Worm (Caenorhabditis elegans) whole organism, young adult: ENCODE data around the gene klo-2.

Experiments
- B0035.1 ChIP-seq: sonication (generic microtip); optimal IDR thresholded peaks from 2 replicates; lab custom pipeline; 2016; ENCODE audit warnings: missing genetic modification characterization, mild to moderate bottlenecking, missing compliant biosample characterization, missing genotype, missing genetic modification reagents
- C17E4.6 ChIP-seq: fragments of 200-800 bp; sonication (Bioruptor generic); IDR thresholded peaks from 2 replicates; pipeline ENCODE4 v1.3.6; 2022; ENCODE audit warnings: missing genetic modification reagents, missing genetic modification characterization, missing compliant biosample characterization
- F37B4.10 ChIP-seq: fragments of 200-800 bp; sonication (Bioruptor generic); IDR thresholded peaks from 2 replicates; pipeline ENCODE4 v1.3.6; 2022; ENCODE audit warnings: missing genetic modification characterization, missing compliant biosample characterization
- F39B2.1 ChIP-seq: fragments of 200-800 bp; sonication (Bioruptor generic); IDR thresholded peaks from 2 replicates; pipeline ENCODE4 v1.3.6; 2022; ENCODE audit warnings: missing genetic modification reagents, missing genetic modification characterization, missing compliant biosample characterization
- F49E8.2 ChIP-seq: sonication (generic microtip); optimal IDR thresholded peaks from 3 replicates; lab custom pipeline; 2017; ENCODE audit warnings: missing genetic modification characterization, mild to moderate bottlenecking, missing compliant biosample characterization, antibody characterized with exemption, moderate library complexity; ENCODE audit not compliant: insufficient read depth
- K12H6.12 ChIP-seq: fragments of 200-800 bp; sonication (Bioruptor generic); optimal IDR thresholded peaks from 2 replicates; lab custom pipeline; 2018; ENCODE audit warnings: mild to moderate bottlenecking, missing genetic modification characterization, missing compliant biosample characterization
- T07F8.4 ChIP-seq: sonication (generic microtip); optimal IDR thresholded peaks from 2 replicates; lab custom pipeline; 2016; ENCODE audit warnings: mild to moderate bottlenecking, missing genetic modification characterization, moderate library complexity, missing compliant biosample characterization
- T26A5.8 ChIP-seq: sonication (generic microtip); optimal IDR thresholded peaks from 2 replicates; lab custom pipeline; 2016; ENCODE audit warnings: missing genetic modification characterization, missing compliant biosample characterization
- Y79H2A.3 ChIP-seq: fragments of 200-800 bp; sonication (Bioruptor generic); conservative IDR thresholded peaks from 2 replicates; pipeline ENCODE4 v1.3.6; 2022; ENCODE audit warnings: missing genetic modification reagents, missing genetic modification characterization, missing compliant biosample characterization
- Y95B8A.8 ChIP-seq: fragments of 200-800 bp; sonication (Bioruptor generic); IDR thresholded peaks from 2 replicates; pipeline ENCODE4 v1.3.6; 2022; ENCODE audit warnings: missing genetic modification reagents, missing genetic modification characterization, missing compliant biosample characterization
- athp-1 ChIP-seq: sonication (generic microtip); optimal IDR thresholded peaks from 2 replicates; lab custom pipeline; 2017; ENCODE audit warnings: mild to moderate bottlenecking, missing genetic modification characterization, missing compliant biosample characterization
- attf-3 ChIP-seq: fragments of 200-800 bp; sonication (Bioruptor generic); conservative IDR thresholded peaks from 2 replicates; pipeline ENCODE4 v1.3.6; 2022; ENCODE audit warnings: missing genetic modification reagents, missing genetic modification characterization, missing compliant biosample characterization
- attf-5 ChIP-seq: fragments of 200-800 bp; sonication (Bioruptor generic); optimal IDR thresholded peaks from 2 replicates; lab custom pipeline; 2018; ENCODE audit warnings: mild to moderate bottlenecking, missing genetic modification characterization, missing compliant biosample characterization
- bed-1 ChIP-seq: fragments of 200-800 bp; sonication (Bioruptor generic); IDR thresholded peaks from 2 replicates; pipeline ENCODE4 v1.3.6; 2022; ENCODE audit warnings: missing genetic modification reagents, missing genetic modification characterization, missing compliant biosample characterization
- bed-2 ChIP-seq: fragments of 200-800 bp; sonication (Bioruptor generic); IDR thresholded peaks from 2 replicates; pipeline ENCODE4 v1.3.6; 2022; ENCODE audit warnings: missing genetic modification reagents, missing genetic modification characterization, missing compliant biosample characterization
- cebp-1 ChIP-seq, 2 experiments: fragments of 200-800 bp in 1 of 2; sonication (Bioruptor generic) in 1 of 2; sonication (generic microtip) in 1 of 2; IDR thresholded peaks in 1 of 2; optimal IDR thresholded peaks in 1 of 2; 2 replicates each; pipeline versions ENCODE4 v1.3.6 to Lab custom; 2017 to 2022; ENCODE audit warnings: missing compliant biosample characterization in 2 of 2, missing genetic modification characterization in 2 of 2, mild to moderate bottlenecking in 1 of 2, missing genetic modification reagents in 1 of 2, moderate library complexity in 1 of 2
- ceh-40 ChIP-seq: fragments of 200-800 bp; sonication (Bioruptor generic); IDR thresholded peaks from 2 replicates; pipeline ENCODE4 v1.3.6; 2022; ENCODE audit warnings: missing genetic modification characterization, missing compliant biosample characterization
- dox-1 ChIP-seq: fragments of 200-800 bp; sonication (Bioruptor generic); IDR thresholded peaks from 2 replicates; pipeline ENCODE4 v1.3.6; 2022; ENCODE audit warnings: missing genetic modification reagents, missing genetic modification characterization, missing compliant biosample characterization
- dpff-1 ChIP-seq: sonication (generic microtip); optimal IDR thresholded peaks from 2 replicates; lab custom pipeline; 2017; ENCODE audit warnings: mild to moderate bottlenecking, missing genetic modification characterization, missing compliant biosample characterization
- ets-4 ChIP-seq: fragments of 200-800 bp; sonication (Bioruptor generic); optimal IDR thresholded peaks from 2 replicates; lab custom pipeline; 2018; ENCODE audit warnings: mild to moderate bottlenecking, missing genetic modification characterization, missing compliant biosample characterization
- him-1 ChIP-seq: sonication (generic microtip); optimal IDR thresholded peaks from 2 replicates; lab custom pipeline; 2016; ENCODE audit warnings: missing genotype, missing genetic modification reagents, missing genetic modification characterization, missing compliant biosample characterization
- hlh-26 ChIP-seq: fragments of 200-800 bp; sonication (Bioruptor generic); conservative IDR thresholded peaks from 2 replicates; pipeline ENCODE4 v1.3.6; 2022; ENCODE audit warnings: missing genetic modification reagents, missing genetic modification characterization, missing compliant biosample characterization
- hrde-1 ChIP-seq: sonication (generic microtip); optimal IDR thresholded peaks from 2 replicates; lab custom pipeline; 2016; ENCODE audit warnings: missing genetic modification characterization, mild to moderate bottlenecking, missing compliant biosample characterization, moderate library complexity, missing genotype, missing genetic modification reagents, borderline replicate concordance
- let-526 ChIP-seq: fragments of 200-800 bp; sonication (Bioruptor generic); IDR thresholded peaks from 2 replicates; pipeline ENCODE4 v1.3.6; 2022; ENCODE audit warnings: missing genetic modification reagents, missing genetic modification characterization, missing compliant biosample characterization
- let-607 ChIP-seq, 2 experiments: fragments of 200-800 bp in 1 of 2; sonication (Bioruptor generic) in 1 of 2; sonication (generic microtip) in 1 of 2; optimal IDR thresholded peaks; 2 replicates each; lab custom pipeline; 2016 to 2018; ENCODE audit warnings: mild to moderate bottlenecking in 2 of 2, missing compliant biosample characterization in 2 of 2, missing genetic modification characterization in 2 of 2, moderate library complexity in 2 of 2, missing genotype in 1 of 2
- lir-1 ChIP-seq: fragments of 200-800 bp; sonication (Bioruptor generic); conservative IDR thresholded peaks from 2 replicates; pipeline ENCODE4 v1.3.6; 2022; ENCODE audit warnings: missing genetic modification reagents, missing genetic modification characterization, missing compliant biosample characterization
- madf-10 ChIP-seq: sonication (generic microtip); optimal IDR thresholded peaks from 2 replicates; lab custom pipeline; 2016; ENCODE audit warnings: mild to moderate bottlenecking, missing genetic modification characterization, missing compliant biosample characterization
- madf-3 ChIP-seq: fragments of 200-800 bp; sonication (Bioruptor generic); IDR thresholded peaks from 2 replicates; pipeline ENCODE4 v1.3.6; 2022; ENCODE audit warnings: missing genetic modification reagents, missing genetic modification characterization, missing compliant biosample characterization
- madf-6 ChIP-seq: fragments of 200-800 bp; sonication (Bioruptor generic); IDR thresholded peaks from 2 replicates; pipeline ENCODE4 v1.3.6; 2022; ENCODE audit warnings: missing genetic modification reagents, missing genetic modification characterization, missing compliant biosample characterization
- mel-28 ChIP-seq: sonication (generic microtip); optimal IDR thresholded peaks from 2 replicates; lab custom pipeline; 2016; ENCODE audit warnings: borderline replicate concordance, mild to moderate bottlenecking, missing genetic modification characterization, missing compliant biosample characterization
- mxl-1 ChIP-seq: sonication (generic microtip); optimal IDR thresholded peaks from 2 replicates; lab custom pipeline; 2016; ENCODE audit warnings: missing genetic modification characterization, missing compliant biosample characterization
- nfya-1 ChIP-seq: sonication (generic microtip); optimal IDR thresholded peaks from 2 replicates; lab custom pipeline; 2017; ENCODE audit warnings: antibody characterized with exemption, missing compliant biosample characterization, missing genetic modification characterization, borderline replicate concordance; ENCODE audit not compliant: insufficient read depth
- nfyb-1 ChIP-seq: fragments of 200-800 bp; sonication (Bioruptor generic); IDR thresholded peaks from 2 replicates; pipeline ENCODE4 v1.3.6; 2022; ENCODE audit warnings: missing genetic modification reagents, missing genetic modification characterization, missing compliant biosample characterization
- nhr-120 ChIP-seq: fragments of 200-800 bp; sonication (Bioruptor generic); IDR thresholded peaks from 2 replicates; pipeline ENCODE4 v1.3.6; 2022; ENCODE audit warnings: missing genetic modification characterization, missing compliant biosample characterization
- nhr-179 ChIP-seq: sonication (generic microtip); optimal IDR thresholded peaks from 2 replicates; lab custom pipeline; 2016; ENCODE audit warnings: mild to moderate bottlenecking, missing genetic modification characterization, missing compliant biosample characterization
- pbrm-1 ChIP-seq: fragments of 200-800 bp; sonication (Bioruptor generic); IDR thresholded peaks from 2 replicates; pipeline ENCODE4 v1.3.6; 2022; ENCODE audit warnings: missing genetic modification reagents, missing genetic modification characterization, missing compliant biosample characterization
- rcor-1 ChIP-seq: fragments of 200-800 bp; sonication (Bioruptor generic); IDR thresholded peaks from 2 replicates; pipeline ENCODE4 v1.3.6; 2022; ENCODE audit warnings: missing genetic modification reagents, missing genetic modification characterization, missing compliant biosample characterization
- rpc-1 ChIP-seq, 2 experiments: fragments of 150-350 bp in 1 of 2; sonication (generic microtip) in 1 of 2; optimal IDR thresholded peaks; 2 replicates each; lab custom pipeline; 2014 to 2018; ENCODE audit warnings: missing biosample characterization in 1 of 2, missing genetic modification characterization in 1 of 2, missing genetic modification reagents in 1 of 2, missing genotype in 1 of 2
- snpc-3.4 ChIP-seq: sonication (generic microtip); optimal IDR thresholded peaks from 2 replicates; lab custom pipeline; 2017; ENCODE audit warnings: missing genetic modification characterization, mild to moderate bottlenecking, missing compliant biosample characterization, antibody characterized with exemption, moderate library complexity, missing genotype, missing genetic modification reagents
- somi-1 ChIP-seq: fragments of 200-800 bp; sonication (Bioruptor generic); optimal IDR thresholded peaks from 2 replicates; lab custom pipeline; 2018; ENCODE audit warnings: mild to moderate bottlenecking, missing genetic modification characterization, missing compliant biosample characterization
- unc-130 ChIP-seq: sonication (generic microtip); optimal IDR thresholded peaks from 2 replicates; lab custom pipeline; 2016; ENCODE audit warnings: missing genetic modification reagents, missing genetic modification characterization, missing compliant biosample characterization
- unc-62 ChIP-seq: fragments of 150-350 bp; optimal IDR thresholded peaks from 2 replicates; lab custom pipeline; 2014; ENCODE audit warnings: missing biosample characterization, missing genetic modification reagents, missing genetic modification characterization
- xnd-1 ChIP-seq: sonication (generic microtip); optimal IDR thresholded peaks from 2 replicates; lab custom pipeline; 2016; ENCODE audit warnings: missing genotype, missing genetic modification reagents, missing genetic modification characterization, missing compliant biosample characterization
- zfh-2 ChIP-seq: fragments of 200-800 bp; sonication (Bioruptor generic); conservative IDR thresholded peaks from 2 replicates; pipeline ENCODE4 v1.3.6; 2022; ENCODE audit warnings: missing genetic modification reagents, missing genetic modification characterization, missing compliant biosample characterization
- ztf-18 ChIP-seq: sonication (generic microtip); optimal IDR thresholded peaks from 2 replicates; lab custom pipeline; 2016; ENCODE audit warnings: missing genotype, mild to moderate bottlenecking, missing genetic modification characterization, missing compliant biosample characterization
- ztf-28 ChIP-seq: fragments of 200-800 bp; sonication (Bioruptor generic); IDR thresholded peaks from 2 replicates; pipeline ENCODE4 v1.3.6; 2022; ENCODE audit warnings: missing genetic modification reagents, missing genetic modification characterization, missing compliant biosample characterization
- ztf-3 ChIP-seq: fragments of 200-800 bp; sonication (Bioruptor generic); optimal IDR thresholded peaks from 2 replicates; lab custom pipeline; 2018; ENCODE audit warnings: mild to moderate bottlenecking, missing genetic modification characterization, missing compliant biosample characterization
- ztf-6 ChIP-seq: fragments of 200-800 bp; sonication (Bioruptor generic); IDR thresholded peaks from 2 replicates; pipeline ENCODE4 v1.3.6; 2022; ENCODE audit warnings: missing genetic modification reagents, missing genetic modification characterization, missing compliant biosample characterization

klo-2 gene

DNA sequence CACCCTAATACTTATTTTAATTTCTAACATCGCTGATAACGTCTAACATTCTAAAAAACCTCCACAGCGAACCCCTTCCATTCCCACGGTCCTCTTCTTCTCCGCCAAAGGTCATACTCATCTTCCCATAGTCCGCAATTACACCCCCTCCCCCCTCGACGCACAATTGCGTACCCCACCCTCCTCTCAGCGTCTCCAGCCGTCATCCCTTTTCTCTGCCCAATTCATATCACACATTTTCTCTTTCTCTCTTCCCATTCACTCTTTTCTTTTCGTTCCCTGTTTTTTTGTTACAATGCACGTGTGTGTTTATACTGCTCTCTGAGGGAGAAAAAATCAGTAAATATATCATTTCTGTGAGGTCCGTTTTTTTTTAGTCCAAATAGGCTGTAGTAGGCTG lies 25.8 kb downstream of the klo-2 start (continued):
- TF ChIP-seq mel-28 (tag; lab: Kevin White, UChicago) (no peak), C17E4.6 (GFP tag; lab: Robert Waterston, UW) (no peak), dox-1 (GFP tag; lab: Robert Waterston, UW) (peak; percentile 53; the same call in 1 of the 2 replicates), him-1 (no peak), madf-3 (GFP tag; lab: Robert Waterston, UW) (no peak), ztf-28 (no peak), rcor-1 (0 out of 2 replicates have a peak, but pooled peaks have one; percentile 38), F39B2.1 (GFP tag; lab: Robert Waterston, UW) (no peak), unc-62 (no peak), rpc-1 (optimal IDR thresholded peaks at IDR 0.05; lab: Kevin White, UChicago) (no peak), rpc-1 (tag; optimal IDR thresholded peaks at IDR 0.05; lab: Kevin White, UChicago) (no peak), athp-1 (no peak), hrde-1 (tag; lab: Kevin White, UChicago) (no peak), F49E8.2 (tag; lab: Kevin White, UChicago) (no peak), zfh-2 (GFP tag; lab: Robert Waterston, UW) (peak; percentile 64), K12H6.12 (tag; lab: Kevin White, UChicago) (no peak), bed-2 (GFP tag; lab: Robert Waterston, UW) (no peak), let-607 (tag; optimal IDR thresholded peaks at IDR 0.05; lab: Kevin White, UChicago) (no peak), ets-4 (GFP tag; lab: Kevin White, UChicago) (no peak), T26A5.8 (tag; lab: Kevin White, UChicago) (no peak), B0035.1 (tag; lab: Kevin White, UChicago) (no peak), nfyb-1 (GFP tag; lab: Robert Waterston, UW) (no peak), ceh-40 (GFP tag; lab: Robert Waterston, UW) (no peak), bed-1 (GFP tag; lab: Robert Waterston, UW) (no peak), F37B4.10 (GFP tag; lab: Robert Waterston, UW) (no peak), somi-1 (GFP tag; lab: Kevin White, UChicago) (no peak), ztf-18 (tag; lab: Kevin White, UChicago) (no peak), dpff-1 (tag; lab: Kevin White, UChicago) (no peak), ztf-6 (GFP tag; lab: Robert Waterston, UW) (no peak), hlh-26 (GFP tag; lab: Robert Waterston, UW) (no peak), ztf-3 (GFP tag; lab: Kevin White, UChicago) (no peak), pbrm-1 (GFP tag; lab: Robert Waterston, UW) (no peak), madf-6 (no peak), unc-130 (GFP tag; lab: Kevin White, UChicago) (no peak), snpc-3.4 (tag; lab: Kevin White, UChicago) (no peak), attf-3 (GFP tag; lab: Robert Waterston, UW) (no peak), Y95B8A.8 (GFP tag; lab: Robert Waterston, UW) (no peak), cebp-1 (GFP tag; IDR thresholded peaks at IDR 0.05; lab: Robert Waterston, UW) (no peak), cebp-1 (tag; optimal IDR thresholded peaks at IDR 0.05; lab: Kevin White, UChicago) (peak; percentile 57), madf-10 (no peak), nhr-179 (tag; lab: Kevin White, UChicago) (no peak), let-526 (GFP tag; lab: Robert Waterston, UW) (no peak), xnd-1 (tag; lab: Kevin White, UChicago) (no peak), mxl-1 (tag; lab: Kevin White, UChicago) (no peak), nhr-120 (no peak), lir-1 (GFP tag; lab: Robert Waterston, UW) (no peak), attf-5 (peak; percentile 72), T07F8.4 (tag; lab: Kevin White, UChicago) (no peak), nfya-1 (no peak), Y79H2A.3 (GFP tag; lab: Robert Waterston, UW) (no peak)
